Worm (Caenorhabditis elegans) whole organism, late embryonic: ENCODE measurements around the gene Y53F4B.11.
A peak's percentile ranks its signal among the peaks of the same experiment; 100 is the strongest.

ENCODE experiments used
- K02D7.2 ChIP-seq: sonication (generic microtip); optimal IDR thresholded peaks from 2 replicates; lab custom pipeline; 2017; ENCODE audit warnings: mild to moderate bottlenecking, missing genetic modification characterization, missing compliant biosample characterization
- K09A11.1 ChIP-seq: sonication (generic microtip); optimal IDR thresholded peaks from 2 replicates; lab custom pipeline; 2017; ENCODE audit warnings: antibody characterized with exemption, mild to moderate bottlenecking, missing genetic modification characterization, missing compliant biosample characterization; ENCODE audit not compliant: insufficient read depth
- T23F11.4 ChIP-seq: fragments of 200-800 bp; sonication (Bioruptor generic); optimal IDR thresholded peaks from 2 replicates; lab custom pipeline; 2018; ENCODE audit warnings: mild to moderate bottlenecking, missing genetic modification characterization, missing compliant biosample characterization
- ahr-1 ChIP-seq: sonication (generic microtip); optimal IDR thresholded peaks from 2 replicates; lab custom pipeline; 2016; ENCODE audit warnings: missing genetic modification characterization, missing compliant biosample characterization
- ceh-19 ChIP-seq: fragments of 200-800 bp; sonication (Bioruptor generic); optimal IDR thresholded peaks from 2 replicates; lab custom pipeline; 2018; ENCODE audit warnings: mild to moderate bottlenecking, missing genetic modification characterization, missing compliant biosample characterization
- ceh-24 ChIP-seq: sonication (generic microtip); optimal IDR thresholded peaks from 2 replicates; lab custom pipeline; 2016; ENCODE audit warnings: mild to moderate bottlenecking, missing genetic modification characterization, missing compliant biosample characterization
- ceh-30 ChIP-seq: fragments of 150-350 bp; optimal IDR thresholded peaks from 2 replicates; lab custom pipeline; 2014; ENCODE audit warnings: missing biosample characterization, missing genetic modification characterization
- ceh-45 ChIP-seq: fragments of 200-800 bp; sonication (Bioruptor generic); IDR thresholded peaks from 2 replicates; pipeline ENCODE4 v1.3.6; 2022; ENCODE audit warnings: missing genetic modification reagents, missing genetic modification characterization, missing compliant biosample characterization
- ceh-6 ChIP-seq: fragments of 200-800 bp; sonication (Bioruptor generic); optimal IDR thresholded peaks from 2 replicates; lab custom pipeline; 2018; ENCODE audit warnings: mild to moderate bottlenecking, missing genetic modification characterization, missing compliant biosample characterization
- che-1 ChIP-seq: sonication (generic microtip); optimal IDR thresholded peaks from 2 replicates; lab custom pipeline; 2016; ENCODE audit warnings: mild to moderate bottlenecking, missing genetic modification characterization, missing compliant biosample characterization
- dve-1 ChIP-seq: sonication (generic microtip); optimal IDR thresholded peaks from 2 replicates; lab custom pipeline; 2017; ENCODE audit warnings: antibody characterized with exemption, mild to moderate bottlenecking, missing genetic modification characterization, missing compliant biosample characterization
- elt-2 ChIP-seq: sonication (generic microtip); optimal IDR thresholded peaks from 2 replicates; lab custom pipeline; 2016; ENCODE audit warnings: missing genetic modification reagents, missing genetic modification characterization, missing compliant biosample characterization
- elt-4 ChIP-seq: sonication (generic microtip); optimal IDR thresholded peaks from 2 replicates; lab custom pipeline; 2016; ENCODE audit warnings: missing genetic modification characterization, missing compliant biosample characterization
- ets-4 ChIP-seq: sonication (generic microtip); optimal IDR thresholded peaks from 2 replicates; lab custom pipeline; 2016; ENCODE audit warnings: missing genetic modification characterization, missing compliant biosample characterization
- fax-1 ChIP-seq: sonication (generic microtip); optimal IDR thresholded peaks from 2 replicates; lab custom pipeline; 2016; ENCODE audit warnings: missing genotype, missing genetic modification characterization, missing compliant biosample characterization
- fkh-6 ChIP-seq: sonication (generic microtip); optimal IDR thresholded peaks from 2 replicates; lab custom pipeline; 2016; ENCODE audit warnings: missing genetic modification characterization, missing compliant biosample characterization
- gmeb-2 ChIP-seq: sonication (generic microtip); optimal IDR thresholded peaks from 2 replicates; lab custom pipeline; 2016; ENCODE audit warnings: missing genetic modification characterization, inconsistent platforms, missing compliant biosample characterization
- hlh-13 ChIP-seq: fragments of 200-800 bp; sonication (Bioruptor generic); optimal IDR thresholded peaks from 2 replicates; lab custom pipeline; 2018; ENCODE audit warnings: mild to moderate bottlenecking, missing genetic modification characterization, missing compliant biosample characterization
- hlh-15 ChIP-seq: sonication (generic microtip); optimal IDR thresholded peaks from 2 replicates; lab custom pipeline; 2016; ENCODE audit warnings: missing genetic modification characterization, missing compliant biosample characterization
- hlh-30 ChIP-seq: sonication (generic microtip); optimal IDR thresholded peaks from 2 replicates; lab custom pipeline; 2017; ENCODE audit warnings: antibody characterized with exemption, missing genetic modification characterization, missing compliant biosample characterization; ENCODE audit not compliant: insufficient read depth
- hlh-8 ChIP-seq: sonication (generic microtip); optimal IDR thresholded peaks from 2 replicates; lab custom pipeline; 2016; ENCODE audit warnings: missing genotype, missing genetic modification characterization, missing compliant biosample characterization
- nfya-1 ChIP-seq: sonication (generic microtip); optimal IDR thresholded peaks from 2 replicates; lab custom pipeline; 2017; ENCODE audit warnings: missing genetic modification characterization, mild to moderate bottlenecking, missing compliant biosample characterization, antibody characterized with exemption, moderate library complexity
- npax-4 ChIP-seq: sonication (generic microtip); optimal IDR thresholded peaks from 2 replicates; lab custom pipeline; 2016; ENCODE audit warnings: missing genetic modification characterization, missing compliant biosample characterization
- pat-9 ChIP-seq: fragments of 200-800 bp; sonication (Bioruptor generic); optimal IDR thresholded peaks from 2 replicates; lab custom pipeline; 2018; ENCODE audit warnings: mild to moderate bottlenecking, missing genetic modification characterization, moderate library complexity, missing compliant biosample characterization
- pax-1 ChIP-seq: fragments of 150-350 bp; optimal IDR thresholded peaks from 2 replicates; lab custom pipeline; 2014; ENCODE audit warnings: missing biosample characterization, missing genetic modification characterization
- pha-2 ChIP-seq: sonication (generic microtip); optimal IDR thresholded peaks from 2 replicates; lab custom pipeline; 2017; ENCODE audit warnings: mild to moderate bottlenecking, missing genetic modification characterization, missing compliant biosample characterization
- pqm-1 ChIP-seq: sonication (generic microtip); optimal IDR thresholded peaks from 2 replicates; lab custom pipeline; 2016; ENCODE audit warnings: missing genetic modification characterization, missing compliant biosample characterization
- pros-1 ChIP-seq: fragments of 150-350 bp; optimal IDR thresholded peaks from 2 replicates; lab custom pipeline; 2014; ENCODE audit warnings: missing biosample characterization, missing genetic modification reagents, missing genetic modification characterization
- sox-2 ChIP-seq: fragments of 200-800 bp; sonication (Bioruptor generic); IDR thresholded peaks from 2 replicates; pipeline ENCODE4 v1.3.6; 2022; ENCODE audit warnings: missing genetic modification reagents, missing genetic modification characterization, missing compliant biosample characterization
- sox-4 ChIP-seq: sonication (generic microtip); optimal IDR thresholded peaks from 2 replicates; lab custom pipeline; 2017; ENCODE audit warnings: mild to moderate bottlenecking, missing genetic modification characterization, inconsistent platforms, missing compliant biosample characterization
- tbx-2 ChIP-seq: sonication (generic microtip); optimal IDR thresholded peaks from 2 replicates; lab custom pipeline; 2016; ENCODE audit warnings: missing genetic modification characterization, missing compliant biosample characterization
- tbx-7 ChIP-seq: sonication (generic microtip); optimal IDR thresholded peaks from 2 replicates; lab custom pipeline; 2016; ENCODE audit warnings: missing genotype, missing genetic modification characterization, missing compliant biosample characterization
- unc-42 ChIP-seq: sonication (generic microtip); optimal IDR thresholded peaks from 2 replicates; lab custom pipeline; 2016; ENCODE audit warnings: missing genotype, missing genetic modification characterization, missing compliant biosample characterization
- unc-55 ChIP-seq: sonication (generic microtip); optimal IDR thresholded peaks from 2 replicates; lab custom pipeline; 2017; ENCODE audit warnings: missing biosample characterization, missing genetic modification reagents, missing genetic modification characterization

The Y53F4B.11 gene

DNA sequence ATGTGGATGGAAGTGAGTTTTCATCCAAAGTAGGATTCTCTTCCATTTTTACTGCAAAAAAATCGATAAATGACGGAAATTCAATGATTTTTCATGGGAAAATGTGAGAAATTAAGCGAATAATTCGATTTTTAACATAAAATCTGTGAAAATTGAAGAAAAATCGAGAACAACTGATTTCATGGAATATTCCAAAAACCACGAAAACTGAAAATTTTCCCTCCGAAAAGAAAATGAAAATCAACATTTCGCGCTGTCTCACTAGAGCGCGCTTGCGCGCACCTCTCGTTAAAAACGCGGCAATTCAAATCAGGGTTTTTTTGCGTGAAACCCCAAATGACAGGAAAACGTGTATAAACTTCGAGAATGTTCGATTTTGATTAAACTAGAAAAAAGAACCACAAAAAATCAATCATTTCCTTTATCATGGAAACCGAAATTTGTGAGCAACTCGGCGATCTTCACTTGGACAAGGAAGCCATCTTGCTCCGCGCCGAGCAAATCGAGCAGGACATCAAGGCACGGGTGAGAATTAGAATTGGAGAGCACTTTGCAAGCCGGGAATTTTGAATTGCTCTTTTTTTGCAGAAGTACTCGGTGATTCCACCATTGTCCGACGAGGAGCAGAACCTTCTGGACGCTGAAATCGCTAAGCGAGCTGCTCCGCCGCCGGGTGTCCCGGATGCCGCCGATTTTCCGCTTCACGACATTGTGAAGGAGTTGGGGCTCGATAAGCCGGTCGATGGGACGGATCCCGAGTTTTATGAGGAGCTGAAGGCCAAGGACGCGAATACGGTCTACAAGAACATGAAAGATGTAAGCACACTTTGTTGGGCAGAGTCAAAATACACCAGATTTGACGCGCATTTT lies at the start of gene Y53F4B.11, which contains the start of gene Y53F4B.9 (continued):
- TF ChIP-seq gmeb-2 (tag; lab: Kevin White, UChicago): no peak
- peak; percentile 7 for TF ChIP-seq sox-4 (tag; lab: Kevin White, UChicago)
- TF ChIP-seq pax-1: no peak
- TF ChIP-seq nfya-1 (tag; lab: Kevin White, UChicago): peak; percentile 71
- peak; percentile 30 for TF ChIP-seq ets-4
- no peak for TF ChIP-seq K02D7.2 (tag; lab: Kevin White, UChicago)
- TF ChIP-seq elt-2 (tag; lab: Kevin White, UChicago): no peak
- TF ChIP-seq hlh-8 (tag; lab: Kevin White, UChicago): no peak
- no peak for TF ChIP-seq fax-1 (tag; lab: Kevin White, UChicago)
- no peak for TF ChIP-seq pqm-1
- no peak for TF ChIP-seq T23F11.4
- no peak for TF ChIP-seq tbx-7 (tag; lab: Kevin White, UChicago)
- TF ChIP-seq pha-2: no peak
- TF ChIP-seq hlh-15: no peak
- no peak for TF ChIP-seq ahr-1 (tag; lab: Kevin White, UChicago)
- peak; percentile 39 for TF ChIP-seq tbx-2
- no peak for TF ChIP-seq ceh-45 (GFP tag; lab: Robert Waterston, UW)
- no peak for TF ChIP-seq ceh-6 (GFP tag; lab: Kevin White, UChicago)

DNA sequence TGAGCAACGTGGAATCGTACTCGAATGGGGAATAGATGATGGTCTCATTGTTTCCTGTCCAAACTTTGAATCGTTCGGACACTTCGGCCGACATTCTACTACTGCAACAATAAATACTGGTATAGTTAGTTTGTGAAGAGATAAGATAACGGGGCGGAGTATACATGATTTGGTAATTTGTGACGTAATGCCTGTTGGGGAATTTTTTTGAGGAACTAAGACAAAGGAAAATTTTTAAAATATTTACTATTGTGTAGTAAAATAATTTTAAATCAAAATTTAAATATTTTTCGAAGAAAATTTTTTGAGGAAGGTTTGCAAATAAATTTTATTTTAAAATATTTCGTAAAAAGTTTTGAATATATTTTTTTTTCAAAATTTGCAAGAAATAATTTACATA lies 46.5 kb upstream of the Y53F4B.11 start, which contains the start of gene elo-9:
Gene elo-9, minus strand, starts transcription at position 101 of the 400 bp plus-strand sequence.
- TF ChIP-seq ceh-30 (tag; lab: Kevin White, UChicago) (no peak), pros-1 (tag; lab: Kevin White, UChicago) (no peak), che-1 (no peak), elt-2 (tag; lab: Kevin White, UChicago) (peak; percentile 17)

DNA sequence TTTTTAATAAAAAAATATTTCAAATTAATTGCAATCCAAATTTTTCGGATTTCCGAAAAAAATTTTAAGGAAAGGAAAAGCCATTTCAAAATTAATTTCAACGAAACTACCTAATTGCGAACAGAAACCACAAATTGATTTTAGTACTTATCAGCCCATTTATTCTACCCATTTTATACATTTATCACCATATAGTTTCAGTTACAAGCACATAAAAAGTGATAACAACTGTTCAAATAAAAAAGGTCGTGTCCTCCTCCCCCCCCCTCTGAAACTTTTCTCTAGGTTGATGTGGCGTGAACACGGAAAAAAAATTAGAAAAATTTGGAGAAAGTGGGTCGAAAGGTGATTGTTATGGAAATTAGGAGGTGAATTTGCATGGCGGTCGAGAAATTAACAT lies 45.7 kb upstream of the Y53F4B.11 start:
- no peak for TF ChIP-seq hlh-8 (tag; lab: Kevin White, UChicago)
- TF ChIP-seq nfya-1 (tag; lab: Kevin White, UChicago): no peak
- no peak for TF ChIP-seq pat-9 (tag; lab: Kevin White, UChicago)
- TF ChIP-seq elt-2 (tag; lab: Kevin White, UChicago): peak; percentile 62

DNA sequence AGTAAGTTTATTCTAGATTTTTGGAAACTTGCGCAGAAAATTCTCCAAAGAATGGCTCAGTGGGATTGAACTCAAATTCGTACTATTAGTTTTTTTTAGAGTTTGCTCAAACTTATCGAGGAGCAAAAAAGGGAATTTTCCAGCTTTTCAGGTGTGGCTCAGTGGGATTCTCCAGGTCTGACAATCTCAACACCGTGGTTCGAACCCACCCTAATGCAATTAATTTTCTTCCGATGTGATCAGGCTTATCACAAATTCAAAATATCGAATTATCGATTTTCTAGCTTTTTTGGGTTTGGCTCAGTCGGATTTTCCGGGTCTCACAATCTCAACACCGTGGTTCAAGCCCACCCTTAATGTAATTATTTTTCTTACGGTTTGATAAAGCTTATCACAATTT lies 44.1 kb upstream of the Y53F4B.11 start:
- TF ChIP-seq unc-42 (tag; lab: Kevin White, UChicago) (no peak), fkh-6 (no peak), ceh-24 (tag; lab: Kevin White, UChicago) (no peak), unc-55 (GFP tag; lab: Kevin White, UChicago) (no peak), ceh-45 (GFP tag; lab: Robert Waterston, UW) (no peak), hlh-13 (GFP tag; lab: Kevin White, UChicago) (no peak), K09A11.1 (tag; lab: Kevin White, UChicago) (no peak), ceh-19 (GFP tag; lab: Kevin White, UChicago) (no peak), hlh-8 (tag; lab: Kevin White, UChicago) (no peak), elt-2 (tag; lab: Kevin White, UChicago) (no peak), fax-1 (tag; lab: Kevin White, UChicago) (no peak), ceh-30 (tag; lab: Kevin White, UChicago) (no peak), hlh-30 (tag; lab: Kevin White, UChicago) (no peak), tbx-7 (tag; lab: Kevin White, UChicago) (no peak), npax-4 (no peak), pax-1 (no peak), dve-1 (tag; lab: Kevin White, UChicago) (no peak), sox-4 (tag; lab: Kevin White, UChicago) (no peak), sox-2 (GFP tag; lab: Robert Waterston, UW) (no peak), elt-4 (tag; lab: Kevin White, UChicago) (no peak)
